ENCODE assay signal across 1 fruit fly cellular context in genomic region chr2L:4812261-4813022, dm6.
A peak's percentile ranks its signal among the peaks of the same experiment; 100 is the strongest.
TF ChIP-seq lines count a peak whose summit lies in the region.

Gene CG15629, plus strand, starts transcription at chr2L:4813009.

TF ChIP-seq in whole organism, embryonic, 481 proteins besides CTCF, POLR2A, EP300 and RAD21 (continued from another document):
- TF ChIP-seq az2 (GFP tag; optimal IDR thresholded peaks at IDR 0.05; lab: Kevin White, UChicago) (no peak), CG16779 (GFP tag; IDR thresholded peaks at IDR 0.05; lab: Robert Waterston, UW) (no peak), bbx (GFP tag; IDR thresholded peaks at IDR 0.05; lab: Robert Waterston, UW; ENCODE audit: partially characterized antibody) (0 out of 2 replicates have a peak, but pooled peaks have one; percentile 8), MESR4 (GFP tag; optimal IDR thresholded peaks at IDR 0.05; lab: Kevin White, UChicago) (no peak), CG12236 (GFP tag; optimal IDR thresholded peaks at IDR 0.05; lab: Kevin White, UChicago) (no peak), PHDP (tag; optimal IDR thresholded peaks at IDR 0.05; lab: Kevin White, UChicago) (no peak), pan (optimal IDR thresholded peaks at IDR 0.05; lab: Kevin White, UChicago) (no peak), pan (GFP tag; optimal IDR thresholded peaks at IDR 0.05 in 1 of 2, IDR thresholded peaks at IDR 0.05 in 1 of 2) (no peak), Fer1 (GFP tag; optimal IDR thresholded peaks at IDR 0.05; lab: Kevin White, UChicago) (no peak), sens-2 (GFP tag; IDR thresholded peaks at IDR 0.05; lab: Robert Waterston, UW) (no peak), abd-A (tag; optimal IDR thresholded peaks at IDR 0.05; lab: Kevin White, UChicago) (peak; percentile 62), CG1233 (GFP tag; optimal IDR thresholded peaks at IDR 0.05; lab: Kevin White, UChicago) (no peak), CG9727 (GFP tag; optimal IDR thresholded peaks at IDR 0.05; lab: Kevin White, UChicago) (no peak), disco-r (GFP tag; optimal IDR thresholded peaks at IDR 0.05; lab: Kevin White, UChicago) (no peak), sens (GFP tag; lab: Kevin White, UChicago) (peak; percentile 57), inv (GFP tag; IDR thresholded peaks at IDR 0.05; lab: Robert Waterston, UW; ENCODE audit: partially characterized antibody) (no peak), Mrtf (GFP tag; IDR thresholded peaks at IDR 0.05; lab: Robert Waterston, UW) (no peak), tgo (GFP tag; IDR thresholded peaks at IDR 0.05; lab: Robert Waterston, UW) (no peak), Oli (tag; optimal IDR thresholded peaks at IDR 0.05; lab: Kevin White, UChicago) (no peak), dmrt11E (tag; optimal IDR thresholded peaks at IDR 0.05; lab: Kevin White, UChicago) (no peak), tll (GFP tag; optimal IDR thresholded peaks at IDR 0.05; lab: Kevin White, UChicago) (no peak), Nf-YA (GFP tag; IDR thresholded peaks at IDR 0.05; lab: Robert Waterston, UW) (0 out of 2 replicates have a peak, but pooled peaks have one; percentile 49), nerfin-2 (GFP tag; IDR thresholded peaks at IDR 0.05; lab: Robert Waterston, UW; ENCODE audit: partially characterized antibody) (no peak), Gug (GFP tag; IDR thresholded peaks at IDR 0.05; lab: Robert Waterston, UW) (no peak), Med (GFP tag; lab: Kevin White, UChicago) (peak; percentile 5), Adf1 (GFP tag; IDR thresholded peaks at IDR 0.05; lab: Robert Waterston, UW) (no peak), CrebB (tag; optimal IDR thresholded peaks at IDR 0.05; lab: Kevin White, UChicago) (no peak), Spps (tag; optimal IDR thresholded peaks at IDR 0.05; lab: Kevin White, UChicago) (no peak), NK7.1 (GFP tag; optimal IDR thresholded peaks at IDR 0.05; lab: Kevin White, UChicago) (no peak), Ada2b (GFP tag; IDR thresholded peaks at IDR 0.05; lab: Robert Waterston, UW) (no peak), pita (GFP tag; optimal IDR thresholded peaks at IDR 0.05; lab: Kevin White, UChicago) (no peak), Gsc (GFP tag; IDR thresholded peaks at IDR 0.05; lab: Robert Waterston, UW) (no peak), CG31365 (tag; optimal IDR thresholded peaks at IDR 0.05; lab: Kevin White, UChicago) (no peak), grn (GFP tag; optimal IDR thresholded peaks at IDR 0.05; lab: Kevin White, UChicago) (no peak), CG7372 (GFP tag; IDR thresholded peaks at IDR 0.05; lab: Robert Waterston, UW) (no peak), z (GFP tag; IDR thresholded peaks at IDR 0.05; lab: Robert Waterston, UW) (peak; percentile 77; the same call in 2 of the 3 replicates), schlank (tag; optimal IDR thresholded peaks at IDR 0.05; lab: Kevin White, UChicago) (no peak), fd64A (GFP tag; optimal IDR thresholded peaks at IDR 0.05; lab: Kevin White, UChicago) (no peak), amos (GFP tag; IDR thresholded peaks at IDR 0.05; lab: Robert Waterston, UW; ENCODE audit: partially characterized antibody) (peak; percentile 25; the same call in 1 of the 2 replicates), ind (GFP tag; optimal IDR thresholded peaks at IDR 0.05; lab: Kevin White, UChicago) (no peak), CG14860 (GFP tag; IDR thresholded peaks at IDR 0.05; lab: Robert Waterston, UW; ENCODE audit: partially characterized antibody) (no peak), sim (GFP tag; IDR thresholded peaks at IDR 0.05; lab: Robert Waterston, UW) (no peak), CG2712 (tag; optimal IDR thresholded peaks at IDR 0.05; lab: Kevin White, UChicago) (no peak), CG9797 (GFP tag; optimal IDR thresholded peaks at IDR 0.05; lab: Kevin White, UChicago) (no peak), CG2116 (GFP tag; optimal IDR thresholded peaks at IDR 0.05; lab: Kevin White, UChicago) (no peak), CG15696 (tag; optimal IDR thresholded peaks at IDR 0.05; lab: Kevin White, UChicago) (no peak), Hsf (GFP tag; optimal IDR thresholded peaks at IDR 0.05; lab: Kevin White, UChicago) (no peak), CG32532 (GFP tag; IDR thresholded peaks at IDR 0.05; lab: Robert Waterston, UW) (peak; percentile 41; the same call in 1 of the 2 replicates), Bgb (GFP tag; IDR thresholded peaks at IDR 0.05; lab: Robert Waterston, UW; ENCODE audit: partially characterized antibody) (no peak), CG3065 (GFP tag; optimal IDR thresholded peaks at IDR 0.05; lab: Kevin White, UChicago) (no peak), NC2α (GFP tag; optimal IDR thresholded peaks at IDR 0.05; lab: Kevin White, UChicago) (no peak)
